Fruit fly (Drosophila melanogaster): ENCODE measurements around the gene TrissinR.

The TrissinR gene

dm6 chr2L:5805091-5805817 lies 18.6 kb upstream of the TrissinR start, which contains the start of gene CG11034 (continued):
- TF ChIP-seq CG13287 (GFP tag; IDR thresholded peaks at IDR 0.05; ENCODE audit: partially characterized antibody) (peak; percentile 39; the same call in 1 of the 2 replicates), tll (GFP tag; optimal IDR thresholded peaks at IDR 0.05) (peak in 1 of 2 experiments; percentile 53), CG2120 (GFP tag; optimal IDR thresholded peaks at IDR 0.05) (peak; percentile 12), Xrp1 (GFP tag; IDR thresholded peaks at IDR 0.05) (0 out of 2 replicates have a peak, but pooled peaks have one; percentile 30), tio (GFP tag; optimal IDR thresholded peaks at IDR 0.05) (no peak), cg (GFP tag; optimal IDR thresholded peaks at IDR 0.05) (no peak), jing (GFP tag; optimal IDR thresholded peaks at IDR 0.05) (no peak), MBD-R2 (GFP tag; IDR thresholded peaks at IDR 0.05) (peak; percentile 12; the same call in 1 of the 2 replicates), CG5180 (GFP tag; optimal IDR thresholded peaks at IDR 0.05) (peak; percentile 40), CG9609 (GFP tag; optimal IDR thresholded peaks at IDR 0.05) (no peak), Atf3 (GFP tag; optimal IDR thresholded peaks at IDR 0.05) (no peak), sim (GFP tag; IDR thresholded peaks at IDR 0.05) (no peak), slbo (GFP tag; IDR thresholded peaks at IDR 0.05) (peak; percentile 29; the same call in 1 of the 2 replicates), Ada2b (GFP tag; IDR thresholded peaks at IDR 0.05) (peak; percentile 32; the same call in 1 of the 2 replicates), esg (GFP tag; conservative IDR thresholded peaks at IDR 0.05) (no peak), fru (optimal IDR thresholded peaks at IDR 0.05) (no peak), CG6272 (GFP tag; IDR thresholded peaks at IDR 0.05) (0 out of 2 replicates have a peak, but pooled peaks have one; percentile 21), dpn (GFP tag; optimal IDR thresholded peaks at IDR 0.05) (no peak), HmgZ (tag; optimal IDR thresholded peaks at IDR 0.05) (no peak)

DNA sequence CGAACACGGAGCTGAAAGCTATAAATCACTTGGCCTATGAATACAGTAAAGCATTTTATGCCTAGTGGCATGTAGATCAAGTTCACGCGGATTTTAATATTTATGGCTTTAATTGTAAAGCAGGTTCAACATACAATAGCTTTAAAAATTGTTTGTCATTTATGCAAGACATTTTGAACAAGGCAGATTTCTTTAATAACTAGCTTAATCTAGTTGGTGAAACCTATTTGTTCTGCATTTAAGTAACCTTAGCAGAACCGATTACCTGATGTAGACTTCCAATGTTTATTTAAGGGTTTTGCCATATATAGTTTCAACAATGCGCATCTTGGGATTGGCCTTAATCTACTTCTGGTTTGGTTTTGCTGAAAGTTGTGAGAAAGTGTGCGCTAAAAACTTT lies 12.5 kb upstream of the TrissinR start, which contains the start of gene CG43307:
Gene CG43307, plus strand, starts transcription at position 301 of the 400 bp plus-strand sequence.
- no peak for TF ChIP-seq CG15696 (tag; optimal IDR thresholded peaks at IDR 0.05)

dm6 chr2L:5818343-5818742 lies 5.5 kb upstream of the TrissinR start, which contains the start of gene COX6CL:
COX6CL (minus strand) TSS chr2L:5818443.
- no peak for TF ChIP-seq CG2889 (GFP tag; IDR thresholded peaks at IDR 0.05)
- TF ChIP-seq Xbp1 (GFP tag; optimal IDR thresholded peaks at IDR 0.05), result no peak
- TF ChIP-seq MBD-R2 (GFP tag; IDR thresholded peaks at IDR 0.05), result no peak
- no peak for TF ChIP-seq stwl (tag; optimal IDR thresholded peaks at IDR 0.05)
- TF ChIP-seq Side (GFP tag; optimal IDR thresholded peaks at IDR 0.05), result no peak
- no peak for TF ChIP-seq CoRest (tag; optimal IDR thresholded peaks at IDR 0.05)
- TF ChIP-seq CG7271 (tag; optimal IDR thresholded peaks at IDR 0.05), result no peak
- TF ChIP-seq Vsx1 (GFP tag; optimal IDR thresholded peaks at IDR 0.05), result no peak
- TF ChIP-seq CG6854 (GFP tag; optimal IDR thresholded peaks at IDR 0.05), result no peak
- no peak for TF ChIP-seq CG17328 (GFP tag; IDR thresholded peaks at IDR 0.05)
- no peak for TF ChIP-seq z (GFP tag; IDR thresholded peaks at IDR 0.05)
- TF ChIP-seq GATAe (GFP tag; conservative IDR thresholded peaks at IDR 0.05), result no peak
- TF ChIP-seq CG8944 (GFP tag; optimal IDR thresholded peaks at IDR 0.05), result no peak
- no peak for TF ChIP-seq Rfx (GFP tag; IDR thresholded peaks at IDR 0.05)

dm6 chr2L:5820930-5821329 lies 2.9 kb upstream of the TrissinR start:
- TF ChIP-seq CG14014 (GFP tag; IDR thresholded peaks at IDR 0.05) (no peak), CG6683 (GFP tag; optimal IDR thresholded peaks at IDR 0.05) (no peak)
